Fruit fly (Drosophila melanogaster) whole organism, embryonic: ENCODE results near the gene CG3862.

Experiments
- Asciz ChIP-seq: fragments of 200-800 bp; sonication (Bioruptor generic); optimal IDR thresholded peaks from 2 replicates; lab custom pipeline; 2017; ENCODE audit warnings: missing biosample characterization, mild to moderate bottlenecking, missing genetic modification characterization, missing genetic modification reagents
- Atf3 ChIP-seq: fragments of 200-800 bp; sonication (Bioruptor generic); optimal IDR thresholded peaks from 3 replicates; lab custom pipeline; 2016; ENCODE audit warnings: missing biosample characterization, missing genetic modification characterization
- Bteb2 ChIP-seq: fragments of 200-800 bp; sonication (Bioruptor generic); optimal IDR thresholded peaks from 2 replicates; lab custom pipeline; 2016; ENCODE audit warnings: missing biosample characterization, missing genetic modification characterization
- CG1024 ChIP-seq: fragments of 200-800 bp; sonication (Bioruptor generic); IDR thresholded peaks from 2 replicates; pipeline ENCODE4 v1.3.6; 2022; ENCODE audit warnings: missing biosample characterization, missing genetic modification characterization
- CG10267 ChIP-seq: fragments of 200-800 bp; sonication (Bioruptor generic); optimal IDR thresholded peaks from 2 replicates; lab custom pipeline; 2018; ENCODE audit warnings: missing biosample characterization, mild to moderate bottlenecking, missing genetic modification characterization, moderate library complexity
- CG10366 ChIP-seq: fragments of 200-800 bp; sonication (Bioruptor generic); IDR thresholded peaks from 2 replicates; pipeline ENCODE4 v1.3.6; 2022; ENCODE audit warnings: missing biosample characterization, missing genetic modification characterization
- CG10959 ChIP-seq: fragments of 200-800 bp; sonication (Bioruptor generic); IDR thresholded peaks from 2 replicates; pipeline ENCODE4 v1.3.6; 2022; ENCODE audit warnings: missing biosample characterization, missing genetic modification characterization
- CG11723 ChIP-seq: fragments of 200-800 bp; sonication (Bioruptor generic); optimal IDR thresholded peaks from 2 replicates; lab custom pipeline; 2017; ENCODE audit warnings: missing biosample characterization, mild to moderate bottlenecking, missing genetic modification characterization
- CG14014 ChIP-seq: fragments of 200-800 bp; sonication (Bioruptor generic); IDR thresholded peaks from 2 replicates; pipeline ENCODE4 v1.3.6; 2022; ENCODE audit warnings: missing biosample characterization, missing genetic modification characterization
- CG17361 ChIP-seq: fragments of 200-800 bp; sonication (Bioruptor generic); IDR thresholded peaks from 3 replicates; pipeline ENCODE4 v1.3.6; 2022; ENCODE audit warnings: missing biosample characterization, missing genetic modification characterization
- CG17385 ChIP-seq: fragments of 200-800 bp; sonication (Bioruptor generic); optimal IDR thresholded peaks from 3 replicates; lab custom pipeline; 2018; ENCODE audit warnings: missing biosample characterization, mild to moderate bottlenecking, missing genetic modification characterization
- CG18011 ChIP-seq: fragments of 200-800 bp; sonication (Bioruptor generic); optimal IDR thresholded peaks from 2 replicates; lab custom pipeline; 2017; ENCODE audit warnings: missing biosample characterization, missing genetic modification characterization, mild to moderate bottlenecking, moderate library complexity, missing genotype
- CG2889 ChIP-seq: fragments of 200-800 bp; sonication (Bioruptor generic); IDR thresholded peaks from 3 replicates; pipeline ENCODE4 v1.3.6; 2022; ENCODE audit warnings: missing biosample characterization, missing genetic modification characterization
- CG3281 ChIP-seq: fragments of 200-800 bp; sonication (Bioruptor generic); optimal IDR thresholded peaks from 3 replicates; lab custom pipeline; 2017; ENCODE audit warnings: missing biosample characterization, mild to moderate bottlenecking, missing genetic modification characterization
- CG3726 ChIP-seq: fragments of 200-800 bp; sonication (Bioruptor generic); IDR thresholded peaks from 3 replicates; pipeline ENCODE4, ENCODE4 v1.3.6; 2022; ENCODE audit warnings: missing biosample characterization, missing genetic modification characterization
- CG3847 ChIP-seq: fragments of 200-800 bp; sonication (Bioruptor generic); IDR thresholded peaks from 2 replicates; pipeline ENCODE4 v1.3.6; 2022; ENCODE audit warnings: missing biosample characterization, missing genetic modification characterization
- CG4282 ChIP-seq: fragments of 200-800 bp; sonication (Bioruptor generic); optimal IDR thresholded peaks from 2 replicates; lab custom pipeline; 2016; ENCODE audit warnings: missing biosample characterization, missing genetic modification characterization
- CG5953 ChIP-seq: fragments of 200-800 bp; sonication (Bioruptor generic); IDR thresholded peaks from 2 replicates; pipeline ENCODE4 v1.3.6; 2022; ENCODE audit warnings: missing biosample characterization, missing genetic modification characterization
- CG7928 ChIP-seq: fragments of 200-800 bp; sonication (Bioruptor generic); optimal IDR thresholded peaks from 2 replicates; lab custom pipeline; 2017; ENCODE audit warnings: missing biosample characterization, mild to moderate bottlenecking, missing genetic modification characterization
- CG8478 ChIP-seq: fragments of >200 bp; optimal IDR thresholded peaks from 2 replicates; lab custom pipeline; 2018
- CG9609 ChIP-seq: fragments of 200-800 bp; sonication (Bioruptor generic); optimal IDR thresholded peaks from 3 replicates; lab custom pipeline; 2016; ENCODE audit warnings: missing biosample characterization, missing genetic modification characterization
- CG9797 ChIP-seq: fragments of 200-800 bp; sonication (Bioruptor generic); optimal IDR thresholded peaks from 3 replicates; lab custom pipeline; 2018; ENCODE audit warnings: missing biosample characterization, mild to moderate bottlenecking, missing genetic modification characterization
- E2f2 ChIP-seq: fragments of 200-800 bp; sonication (Bioruptor generic); IDR thresholded peaks from 2 replicates; pipeline ENCODE4 v1.3.6; 2022; ENCODE audit warnings: missing biosample characterization, missing genetic modification characterization
- Fer1 ChIP-seq: fragments of 200-800 bp; sonication (Bioruptor generic); optimal IDR thresholded peaks from 2 replicates; lab custom pipeline; 2017; ENCODE audit warnings: missing biosample characterization, mild to moderate bottlenecking, missing genetic modification characterization
- Gug ChIP-seq: fragments of 200-800 bp; sonication (Bioruptor generic); IDR thresholded peaks from 4 replicates; pipeline ENCODE4 v1.3.6; 2022; ENCODE audit warnings: missing biosample characterization, missing genetic modification characterization
- Hsf ChIP-seq: fragments of 200-800 bp; sonication (Bioruptor generic); optimal IDR thresholded peaks from 3 replicates; lab custom pipeline; 2016; ENCODE audit warnings: missing biosample characterization, missing genetic modification characterization
- Meics ChIP-seq: fragments of 200-800 bp; sonication (Bioruptor generic); optimal IDR thresholded peaks from 2 replicates; lab custom pipeline; 2017; ENCODE audit warnings: missing biosample characterization, mild to moderate bottlenecking, missing genetic modification characterization
- Mrtf ChIP-seq: fragments of 200-800 bp; sonication (Bioruptor generic); IDR thresholded peaks from 3 replicates; pipeline ENCODE4 v1.3.6; 2022; ENCODE audit warnings: missing biosample characterization, missing genetic modification characterization
- Neu2 ChIP-seq: fragments of 200-800 bp; sonication (Bioruptor generic); optimal IDR thresholded peaks from 3 replicates; lab custom pipeline; 2016; ENCODE audit warnings: missing biosample characterization, missing genetic modification characterization, borderline replicate concordance
- Ravus ChIP-seq: fragments of 200-800 bp; sonication (Bioruptor generic); IDR thresholded peaks from 2 replicates; pipeline ENCODE4 v1.3.6; 2022; ENCODE audit warnings: missing biosample characterization, missing genetic modification characterization
- Rx ChIP-seq: fragments of 200-800 bp; sonication (Bioruptor generic); IDR thresholded peaks from 2 replicates; pipeline ENCODE4 v1.3.6; 2022; ENCODE audit warnings: missing biosample characterization, missing genetic modification characterization
- Sox102F ChIP-seq: fragments of 200-800 bp; sonication (Bioruptor generic); optimal IDR thresholded peaks from 2 replicates; lab custom pipeline; 2018; ENCODE audit warnings: missing biosample characterization, mild to moderate bottlenecking, missing genetic modification characterization, moderate library complexity
- ara ChIP-seq: fragments of 200-800 bp; sonication (Bioruptor generic); IDR thresholded peaks from 2 replicates; pipeline ENCODE4 v1.3.6; 2022; ENCODE audit warnings: missing biosample characterization, missing genetic modification characterization
- ase ChIP-seq: fragments of 200-800 bp; sonication (Bioruptor generic); IDR thresholded peaks from 3 replicates; pipeline ENCODE4 v1.3.6; 2022; ENCODE audit warnings: missing biosample characterization, missing genetic modification characterization
- az2 ChIP-seq: fragments of 200-800 bp; sonication (Bioruptor generic); optimal IDR thresholded peaks from 3 replicates; lab custom pipeline; 2016; ENCODE audit warnings: missing biosample characterization, missing genetic modification characterization
- btn ChIP-seq: fragments of 200-800 bp; sonication (Bioruptor generic); optimal IDR thresholded peaks from 2 replicates; lab custom pipeline; 2016; ENCODE audit warnings: missing biosample characterization, missing genetic modification characterization
- dmrt11E ChIP-seq: fragments of 200-800 bp; sonication (Bioruptor generic); optimal IDR thresholded peaks from 3 replicates; lab custom pipeline; 2018; ENCODE audit warnings: missing biosample characterization, mild to moderate bottlenecking, missing genetic modification characterization, moderate library complexity
- en ChIP-seq: fragments of 200-800 bp; sonication (Bioruptor generic); optimal IDR thresholded peaks from 2 replicates; lab custom pipeline; 2016; ENCODE audit warnings: missing biosample characterization, missing genetic modification characterization
- ewg ChIP-seq: fragments of 200-800 bp; sonication (Bioruptor generic); optimal IDR thresholded peaks from 3 replicates; lab custom pipeline; 2017; ENCODE audit warnings: mild to moderate bottlenecking, missing biosample characterization, missing genetic modification reagents, missing genetic modification characterization
- gce ChIP-seq: fragments of 200-800 bp; sonication (Bioruptor generic); IDR thresholded peaks from 3 replicates; pipeline ENCODE4 v1.3.6; 2022; ENCODE audit warnings: missing biosample characterization, missing genetic modification characterization
- lola ChIP-seq, 3 experiments: fragments of >200 bp in 2 of 3; fragments of 200-800 bp in 1 of 3; sonication (Bioruptor generic) in 1 of 3; optimal IDR thresholded peaks; 2 replicates each; lab custom pipeline; 2017 to 2019; ENCODE audit warnings: missing biosample characterization in 3 of 3, missing genetic modification characterization in 3 of 3, mild to moderate bottlenecking in 1 of 3, moderate library complexity in 1 of 3
- nau ChIP-seq: fragments of 200-800 bp; sonication (Bioruptor generic); optimal IDR thresholded peaks from 3 replicates; lab custom pipeline; 2017; ENCODE audit warnings: missing biosample characterization, mild to moderate bottlenecking, missing genetic modification characterization, missing genetic modification reagents
- peb ChIP-seq: fragments of 200-800 bp; sonication (Bioruptor generic); IDR thresholded peaks from 2 replicates; pipeline ENCODE4 v1.3.6; 2022; ENCODE audit warnings: missing biosample characterization, missing genetic modification characterization
- rib ChIP-seq: fragments of 200-800 bp; sonication (Bioruptor generic); IDR thresholded peaks from 2 replicates; pipeline ENCODE4 v1.3.6; 2022; ENCODE audit warnings: missing biosample characterization, missing genetic modification characterization
- seq ChIP-seq: fragments of 200-800 bp; sonication (Bioruptor generic); IDR thresholded peaks from 2 replicates; pipeline ENCODE4 v1.3.6; 2022; ENCODE audit warnings: missing biosample characterization, missing genetic modification characterization
- shn ChIP-seq: fragments of 200-800 bp; sonication (Bioruptor generic); optimal IDR thresholded peaks from 3 replicates; lab custom pipeline; 2016; ENCODE audit warnings: missing biosample characterization, missing genetic modification characterization
- slbo ChIP-seq: fragments of 200-800 bp; sonication (Bioruptor generic); IDR thresholded peaks from 2 replicates; pipeline ENCODE4 v1.3.6; 2022; ENCODE audit warnings: missing biosample characterization, missing genetic modification characterization
- slou ChIP-seq: fragments of 200-800 bp; sonication (Bioruptor generic); optimal IDR thresholded peaks from 3 replicates; lab custom pipeline; 2016; ENCODE audit warnings: missing biosample characterization, missing genetic modification characterization
- ssp ChIP-seq: fragments of 200-800 bp; sonication (Bioruptor generic); IDR thresholded peaks from 2 replicates; pipeline ENCODE4 v1.3.6; 2022; ENCODE audit warnings: missing biosample characterization, missing genetic modification characterization
- stwl ChIP-seq: fragments of 200-800 bp; sonication (Bioruptor generic); optimal IDR thresholded peaks from 3 replicates; lab custom pipeline; 2018; ENCODE audit warnings: missing biosample characterization, mild to moderate bottlenecking, missing genetic modification characterization, moderate library complexity
- twi ChIP-seq: fragments of 200-800 bp; optimal IDR thresholded peaks from 2 replicates; lab custom pipeline; 2019; ENCODE audit warnings: missing biosample characterization, mild to moderate bottlenecking, missing genetic modification characterization, moderate library complexity

Gene CG3862

dm6 chr2L:857897-858517 is 32.3 kb upstream of the CG3862 start (continued):
- TF ChIP-seq CG7928 (no peak), CG18011 (GFP tag; lab: Kevin White, UChicago) (peak; percentile 18), CG9797 (GFP tag; lab: Kevin White, UChicago) (no peak), CG1024 (GFP tag; lab: Robert Waterston, UW) (0 out of 2 replicates have a peak, but pooled peaks have one; percentile 23), btn (GFP tag; lab: Kevin White, UChicago) (peak; percentile 4), CG3281 (GFP tag; lab: Kevin White, UChicago) (no peak), Gug (GFP tag; lab: Robert Waterston, UW) (peak; percentile 28; the same call in 2 of the 4 replicates), CG3847 (peak; percentile 51; the same call in 1 of the 2 replicates), Ravus (no peak), CG2889 (0 out of 3 replicates have a peak, but pooled peaks have one; percentile 30), ssp (GFP tag; lab: Robert Waterston, UW) (0 out of 2 replicates have a peak, but pooled peaks have one; percentile 12), CG14014 (peak; percentile 41; the same call in 1 of the 2 replicates), CG10366 (GFP tag; lab: Robert Waterston, UW) (peak; percentile 64), slou (no peak), CG10959 (GFP tag; lab: Robert Waterston, UW) (no peak), rib (no peak), stwl (tag; lab: Kevin White, UChicago) (no peak), ara (GFP tag; lab: Robert Waterston, UW) (peak; percentile 49; the same call in 1 of the 2 replicates), az2 (GFP tag; lab: Kevin White, UChicago) (peak; percentile 36), lola (GFP tag; optimal IDR thresholded peaks at IDR 0.05; lab: Kevin White, UChicago) (peak in 1 of 3 experiments; percentile 7), slbo (GFP tag; lab: Robert Waterston, UW) (peak; percentile 70), CG17361 (peak; percentile 31; the same call in 1 of the 3 replicates), Hsf (GFP tag; lab: Kevin White, UChicago) (peak; percentile 53), E2f2 (GFP tag; lab: Robert Waterston, UW) (peak; percentile 47; the same call in 1 of the 2 replicates), en (peak; percentile 48), CG10267 (tag; lab: Kevin White, UChicago) (peak; percentile 41), ewg (GFP tag; lab: Kevin White, UChicago) (peak; percentile 51), dmrt11E (tag; lab: Kevin White, UChicago) (peak; percentile 25), Neu2 (GFP tag; lab: Kevin White, UChicago) (no peak), Meics (GFP tag; lab: Kevin White, UChicago) (peak; percentile 29), Sox102F (GFP tag; lab: Kevin White, UChicago) (peak; percentile 82), ase (GFP tag; lab: Robert Waterston, UW) (no peak), CG11723 (no peak), gce (GFP tag; lab: Robert Waterston, UW) (no peak), nau (GFP tag; lab: Kevin White, UChicago) (no peak), Bteb2 (GFP tag; lab: Kevin White, UChicago) (no peak), Mrtf (GFP tag; lab: Robert Waterston, UW) (peak; percentile 44; the same call in 1 of the 3 replicates), CG4282 (GFP tag; lab: Kevin White, UChicago) (no peak), Rx (GFP tag; lab: Robert Waterston, UW) (peak; percentile 47; the same call in 1 of the 2 replicates), CG9609 (peak; percentile 42), peb (GFP tag; lab: Robert Waterston, UW) (no peak; the same call in 1 of the 2 replicates), shn (GFP tag; lab: Kevin White, UChicago) (peak; percentile 46), Atf3 (peak; percentile 48), Fer1 (GFP tag; lab: Kevin White, UChicago) (peak; percentile 16), twi (tag; lab: Kevin White, UChicago) (peak; percentile 20), CG8478 (no peak), CG17385 (GFP tag; lab: Kevin White, UChicago) (peak; percentile 72), CG3726 (GFP tag; lab: Robert Waterston, UW) (no peak), seq (no peak), CG5953 (GFP tag; lab: Robert Waterston, UW) (peak; percentile 72), Asciz (GFP tag; lab: Kevin White, UChicago) (peak; percentile 45)
